In genomic region chr2L:8545393-8546100, dm6 we compare ENCODE assay signal across 3 fruit fly cellular contexts.
TF ChIP-seq lines count a peak whose summit lies in the region.

No protein-coding gene starts in this region.

- no peak for TF ChIP-seq CTCF in whole organism, embryonic (GFP tag; optimal IDR thresholded peaks at IDR 0.05; lab: Kevin White, UChicago)

TF ChIP-seq in whole organism, embryonic, 481 proteins besides CTCF, POLR2A, EP300 and RAD21 (continues in another document):
- TF ChIP-seq kah (GFP tag; optimal IDR thresholded peaks at IDR 0.05; lab: Kevin White, UChicago) = no peak
- TF ChIP-seq HLH4C (GFP tag; IDR thresholded peaks at IDR 0.05; lab: Robert Waterston, UW; ENCODE audit: partially characterized antibody) = no peak
- no peak for TF ChIP-seq Vsx1 (GFP tag; optimal IDR thresholded peaks at IDR 0.05; lab: Kevin White, UChicago)
- peak; percentile 4 for TF ChIP-seq CG12391 (tag; optimal IDR thresholded peaks at IDR 0.05; lab: Kevin White, UChicago)
- 0 out of 3 replicates have a peak, but pooled peaks have one; percentile 15 for TF ChIP-seq ci (GFP tag; IDR thresholded peaks at IDR 0.05; lab: Robert Waterston, UW)
- no peak for TF ChIP-seq dimm (GFP tag; IDR thresholded peaks at IDR 0.05; lab: Robert Waterston, UW)
- TF ChIP-seq tll (GFP tag; optimal IDR thresholded peaks at IDR 0.05; lab: Kevin White, UChicago) = peak in 1 of 2 experiments; percentile 81
- TF ChIP-seq CG12219 (GFP tag; optimal IDR thresholded peaks at IDR 0.05; lab: Kevin White, UChicago) = no peak
- peak; percentile 20 for TF ChIP-seq phol (tag; optimal IDR thresholded peaks at IDR 0.05; lab: Kevin White, UChicago)
- TF ChIP-seq lola (GFP tag; optimal IDR thresholded peaks at IDR 0.05; lab: Kevin White, UChicago) = peak in 1 of 3 experiments; percentile 9
- TF ChIP-seq row (GFP tag; IDR thresholded peaks at IDR 0.05; lab: Robert Waterston, UW) = peak; percentile 38; the same call in 2 of the 3 replicates
- peak in 1 of 2 experiments; percentile 10 for TF ChIP-seq Pdp1 (GFP tag; optimal IDR thresholded peaks at IDR 0.05; lab: Kevin White, UChicago)
- TF ChIP-seq HHEX (GFP tag; optimal IDR thresholded peaks at IDR 0.05; lab: Kevin White, UChicago) = no peak
- peak; percentile 39 for TF ChIP-seq CG4707 (GFP tag; optimal IDR thresholded peaks at IDR 0.05; lab: Kevin White, UChicago)
- TF ChIP-seq CG11247 (GFP tag; IDR thresholded peaks at IDR 0.05; lab: Robert Waterston, UW) = no peak
- no peak for TF ChIP-seq YL-1 (GFP tag; optimal IDR thresholded peaks at IDR 0.05; lab: Kevin White, UChicago)
- no peak for TF ChIP-seq CG10431 (GFP tag; optimal IDR thresholded peaks at IDR 0.05; lab: Kevin White, UChicago)
- TF ChIP-seq CG1603 (tag; optimal IDR thresholded peaks at IDR 0.05; lab: Kevin White, UChicago) = peak; percentile 5
- no peak for TF ChIP-seq B-H1 (GFP tag; IDR thresholded peaks at IDR 0.05; lab: Robert Waterston, UW)
- peak; percentile 87 for TF ChIP-seq CG15479 (GFP tag; optimal IDR thresholded peaks at IDR 0.05; lab: Kevin White, UChicago)
- TF ChIP-seq tx (GFP tag; optimal IDR thresholded peaks at IDR 0.05; lab: Kevin White, UChicago) = no peak
- TF ChIP-seq bowl (GFP tag; IDR thresholded peaks at IDR 0.05; lab: Robert Waterston, UW) = no peak
- TF ChIP-seq bsh (GFP tag; optimal IDR thresholded peaks at IDR 0.05; lab: Kevin White, UChicago) = peak in 1 of 2 experiments; percentile 35
- TF ChIP-seq CG11085 (GFP tag; IDR thresholded peaks at IDR 0.05; lab: Robert Waterston, UW) = no peak
- TF ChIP-seq Meics (GFP tag; optimal IDR thresholded peaks at IDR 0.05; lab: Kevin White, UChicago) = no peak
- no peak for TF ChIP-seq gcm (GFP tag; optimal IDR thresholded peaks at IDR 0.05; lab: Kevin White, UChicago)
- no peak for TF ChIP-seq ERR (GFP tag; optimal IDR thresholded peaks at IDR 0.05; lab: Kevin White, UChicago)
- no peak for TF ChIP-seq Scr (GFP tag; IDR thresholded peaks at IDR 0.05; lab: Robert Waterston, UW; ENCODE audit: partially characterized antibody)
- TF ChIP-seq sqz (GFP tag; optimal IDR thresholded peaks at IDR 0.05; lab: Kevin White, UChicago) = no peak
- 0 out of 3 replicates have a peak, but pooled peaks have one; percentile 27 for TF ChIP-seq CG2199 (GFP tag; IDR thresholded peaks at IDR 0.05; lab: Robert Waterston, UW)

TF ChIP-seq in whole organism, prepupa, 60 proteins besides CTCF, POLR2A, EP300 and RAD21:
- TF ChIP-seq vri (GFP tag; optimal IDR thresholded peaks at IDR 0.05; lab: Kevin White, UChicago) (no peak), fd59A (GFP tag; optimal IDR thresholded peaks at IDR 0.05; lab: Kevin White, UChicago) (no peak), Eip78C (GFP tag; lab: Kevin White, UChicago) (no peak), CG31627 (GFP tag; optimal IDR thresholded peaks at IDR 0.05; lab: Kevin White, UChicago) (peak; percentile 3), Hr39 (GFP tag; optimal IDR thresholded peaks at IDR 0.05; lab: Kevin White, UChicago) (no peak), Hr38 (GFP tag; optimal IDR thresholded peaks at IDR 0.05; lab: Kevin White, UChicago) (no peak), Sox14 (GFP tag; optimal IDR thresholded peaks at IDR 0.05; lab: Kevin White, UChicago) (peak; percentile 42), svp (GFP tag; lab: Kevin White, UChicago) (peak; percentile 42), fkh (GFP tag; optimal IDR thresholded peaks at IDR 0.05; lab: Kevin White, UChicago) (peak; percentile 27), CG7368 (GFP tag; optimal IDR thresholded peaks at IDR 0.05; lab: Kevin White, UChicago) (no peak), esn (GFP tag; optimal IDR thresholded peaks at IDR 0.05; lab: Kevin White, UChicago) (peak; percentile 5), acj6 (GFP tag; optimal IDR thresholded peaks at IDR 0.05; lab: Kevin White, UChicago) (no peak), OdsH (GFP tag; optimal IDR thresholded peaks at IDR 0.05; lab: Kevin White, UChicago) (no peak), CG11762 (GFP tag; optimal IDR thresholded peaks at IDR 0.05; lab: Kevin White, UChicago; ENCODE audit: insufficient read depth) (no peak)

TF ChIP-seq in whole organism, pupa, 21 proteins besides CTCF, POLR2A, EP300 and RAD21:
- no peak for TF ChIP-seq CG13204 (GFP tag; optimal IDR thresholded peaks at IDR 0.05; lab: Kevin White, UChicago)
- TF ChIP-seq rn (GFP tag; IDR thresholded peaks at IDR 0.05; lab: Robert Waterston, UW) = no peak
- peak; percentile 18 for TF ChIP-seq CG14655 (GFP tag; optimal IDR thresholded peaks at IDR 0.05; lab: Kevin White, UChicago)
- TF ChIP-seq CG32121 (GFP tag; IDR thresholded peaks at IDR 0.05; lab: Robert Waterston, UW) = no peak

Comparison
In these comparisons a context has a peak if more than half of its experiments do, and no peak if none do; other contexts are left out.
1. Of the 7 proteins assayed by ChIP-seq in both whole organism, embryonic and whole organism, prepupa: peak only in whole organism, embryonic: Sox102F; only in whole organism, prepupa: none; in both: none; in neither: 6.